Worm (Caenorhabditis elegans) whole organism, L3 larva: ENCODE results near the gene mrpl-42.

Source experiments
- ZK546.5 ChIP-seq: sonication (generic microtip); optimal IDR thresholded peaks from 2 replicates; lab custom pipeline; 2017; ENCODE audit warnings: missing biosample characterization, missing genetic modification characterization
- ceh-82 ChIP-seq: fragments of 150-350 bp; optimal IDR thresholded peaks from 2 replicates; lab custom pipeline; 2014; ENCODE audit warnings: missing biosample characterization, missing genetic modification characterization
- ceh-9 ChIP-seq: sonication (generic microtip); optimal IDR thresholded peaks from 2 replicates; lab custom pipeline; 2018; ENCODE audit warnings: missing biosample characterization, missing genetic modification characterization
- daf-12 ChIP-seq: fragments of 150-350 bp; optimal IDR thresholded peaks from 2 replicates; lab custom pipeline; 2014; ENCODE audit warnings: missing biosample characterization, missing genetic modification reagents, missing genetic modification characterization
- egl-27 ChIP-seq: sonication (generic microtip); optimal IDR thresholded peaks from 4 replicates; lab custom pipeline; 2017; ENCODE audit warnings: missing biosample characterization, missing genetic modification reagents, missing genetic modification characterization
- egl-5 ChIP-seq: fragments of 150-350 bp; optimal IDR thresholded peaks from 2 replicates; lab custom pipeline; 2017; ENCODE audit warnings: missing biosample characterization, missing genetic modification reagents, missing genetic modification characterization, inconsistent platforms
- elt-1 ChIP-seq: fragments of 150-350 bp; optimal IDR thresholded peaks from 2 replicates; lab custom pipeline; 2014; ENCODE audit warnings: missing biosample characterization, missing genetic modification characterization
- elt-2 ChIP-seq: sonication (generic microtip); optimal IDR thresholded peaks from 2 replicates; lab custom pipeline; 2016; ENCODE audit warnings: missing genetic modification reagents, mild to moderate bottlenecking, missing genetic modification characterization, missing compliant biosample characterization
- elt-3 ChIP-seq, 3 experiments: fragments of 150-350 bp in 1 of 3; sonication (generic microtip) in 2 of 3; optimal IDR thresholded peaks; 2 replicates in 2 of 3; 4 replicates in 1 of 3; lab custom pipeline; 2014 to 2017; ENCODE audit warnings: missing biosample characterization in 3 of 3, missing genetic modification characterization in 3 of 3
- eor-1 ChIP-seq, 2 experiments: fragments of 150-350 bp; optimal IDR thresholded peaks; 2 replicates each; lab custom pipeline; 2014 to 2018; ENCODE audit warnings: missing biosample characterization in 2 of 2, missing genetic modification characterization in 2 of 2
- fkh-2 ChIP-seq: fragments of 150-350 bp; optimal IDR thresholded peaks from 2 replicates; lab custom pipeline; 2014; ENCODE audit warnings: missing biosample characterization, missing genetic modification reagents, missing genetic modification characterization
- hmg-11 ChIP-seq: sonication (generic microtip); optimal IDR thresholded peaks from 2 replicates; lab custom pipeline; 2016; ENCODE audit warnings: missing genetic modification characterization, missing compliant biosample characterization
- jun-1 ChIP-seq: fragments of 150-350 bp; optimal IDR thresholded peaks from 2 replicates; lab custom pipeline; 2014; ENCODE audit warnings: missing biosample characterization, missing genetic modification reagents, missing genetic modification characterization
- lin-15B ChIP-seq: fragments of 150-350 bp; optimal IDR thresholded peaks from 2 replicates; lab custom pipeline; 2014; ENCODE audit warnings: missing biosample characterization, missing genetic modification characterization
- lin-39 ChIP-seq: fragments of 150-350 bp; optimal IDR thresholded peaks from 2 replicates; lab custom pipeline; 2018; ENCODE audit warnings: missing biosample characterization, missing genetic modification reagents, missing genetic modification characterization
- lsy-12 ChIP-seq: sonication (generic microtip); optimal IDR thresholded peaks from 2 replicates; lab custom pipeline; 2016; ENCODE audit warnings: mild to moderate bottlenecking, missing genetic modification characterization, missing compliant biosample characterization
- mdl-1 ChIP-seq: fragments of 150-350 bp; optimal IDR thresholded peaks from 2 replicates; lab custom pipeline; 2014; ENCODE audit warnings: missing biosample characterization, missing genetic modification characterization
- nfya-1 ChIP-seq: sonication (generic microtip); optimal IDR thresholded peaks from 2 replicates; lab custom pipeline; 2017; ENCODE audit warnings: missing genetic modification characterization, mild to moderate bottlenecking, missing compliant biosample characterization, antibody characterized with exemption, moderate library complexity; ENCODE audit not compliant: insufficient read depth
- nhr-11 ChIP-seq: fragments of 150-350 bp; optimal IDR thresholded peaks from 2 replicates; lab custom pipeline; 2014; ENCODE audit warnings: missing biosample characterization, missing genetic modification characterization
- nhr-23 ChIP-seq: fragments of 150-350 bp; optimal IDR thresholded peaks from 2 replicates; lab custom pipeline; 2014; ENCODE audit warnings: missing biosample characterization, missing genetic modification reagents, missing genetic modification characterization
- nhr-25 ChIP-seq: sonication (generic microtip); optimal IDR thresholded peaks from 2 replicates; lab custom pipeline; 2017; ENCODE audit warnings: missing biosample characterization, missing genetic modification characterization
- nhr-43 ChIP-seq: sonication (generic microtip); optimal IDR thresholded peaks from 2 replicates; lab custom pipeline; 2016; ENCODE audit warnings: mild to moderate bottlenecking, missing genetic modification characterization, missing compliant biosample characterization; ENCODE audit not compliant: poor library complexity, severe bottlenecking
- nhr-76 ChIP-seq: fragments of 150-350 bp; sonication (generic microtip); optimal IDR thresholded peaks from 5 replicates; lab custom pipeline; 2014; ENCODE audit warnings: missing biosample characterization, missing genetic modification characterization
- nhr-77 ChIP-seq: fragments of 150-350 bp; optimal IDR thresholded peaks from 2 replicates; lab custom pipeline; 2014; ENCODE audit warnings: missing biosample characterization, missing genetic modification characterization
- pha-4 ChIP-seq: fragments of 150-350 bp; optimal IDR thresholded peaks from 2 replicates; lab custom pipeline; 2014; ENCODE audit warnings: missing biosample characterization, missing genetic modification reagents, missing genetic modification characterization
- pqm-1 ChIP-seq: fragments of 150-350 bp; optimal IDR thresholded peaks from 2 replicates; lab custom pipeline; 2017; ENCODE audit warnings: missing biosample characterization, missing genetic modification characterization, inconsistent platforms
- sea-2 ChIP-seq: fragments of 150-350 bp; sonication (generic microtip); optimal IDR thresholded peaks from 4 replicates; lab custom pipeline; 2014; ENCODE audit warnings: missing biosample characterization, missing genetic modification reagents, missing genetic modification characterization
- tbx-2 ChIP-seq: sonication (generic microtip); optimal IDR thresholded peaks from 2 replicates; lab custom pipeline; 2016; ENCODE audit warnings: mild to moderate bottlenecking, missing genetic modification characterization, missing compliant biosample characterization
- unc-62 ChIP-seq: fragments of 150-350 bp; sonication (generic microtip); optimal IDR thresholded peaks from 4 replicates; lab custom pipeline; 2014; ENCODE audit warnings: missing biosample characterization, missing genetic modification reagents, missing genetic modification characterization
- zag-1 ChIP-seq: fragments of 150-350 bp; optimal IDR thresholded peaks from 2 replicates; lab custom pipeline; 2014; ENCODE audit warnings: missing biosample characterization, missing genetic modification characterization
- ztf-4 ChIP-seq: fragments of 150-350 bp; optimal IDR thresholded peaks from 2 replicates; lab custom pipeline; 2014; ENCODE audit warnings: missing biosample characterization, missing genetic modification characterization

mrpl-42 gene

DNA sequence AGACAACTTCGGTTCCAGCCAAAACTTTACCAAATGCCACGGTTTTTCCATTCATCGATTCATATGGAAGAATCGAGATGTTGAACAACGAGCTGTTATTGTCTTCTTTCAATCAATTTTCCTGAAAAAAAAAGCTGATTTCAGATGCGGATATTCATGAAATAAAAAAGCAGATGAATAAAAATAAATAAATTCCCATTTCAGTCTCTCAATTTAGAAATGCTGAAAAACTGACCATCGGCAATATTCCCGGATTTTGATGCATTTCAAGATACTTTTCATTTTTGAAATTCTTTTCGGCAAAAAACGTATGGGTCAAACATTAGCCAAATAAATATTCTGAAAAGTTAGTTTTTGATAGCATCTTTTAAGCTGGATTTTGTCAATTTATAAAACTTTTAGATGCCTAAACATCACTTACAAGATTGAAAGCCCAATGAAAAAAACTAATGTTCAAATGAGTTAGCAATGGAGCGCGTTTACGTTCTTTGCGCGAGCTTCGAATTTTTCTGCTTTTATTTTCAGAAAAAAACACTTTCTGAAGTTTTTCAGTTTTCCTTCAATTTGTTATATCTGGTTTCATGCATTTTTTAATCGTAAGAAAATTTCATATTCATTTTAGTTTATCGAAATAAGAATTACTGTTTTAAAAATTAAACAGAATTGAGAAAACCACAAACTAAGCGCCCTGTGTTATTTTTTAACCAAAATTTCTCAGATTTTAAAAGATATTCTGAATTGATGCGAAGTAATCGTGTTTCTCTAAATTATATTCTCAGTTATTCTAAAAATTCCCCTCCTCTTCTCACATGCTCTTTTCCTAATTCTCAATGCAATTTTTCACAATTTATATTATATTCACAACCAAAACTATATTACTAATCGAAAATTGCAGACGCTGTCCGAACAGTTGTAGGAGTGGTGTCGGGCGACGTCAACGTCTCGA is 10.1 kb upstream of the mrpl-42 start, which contains the start of the genes C01F6.14 and fem-3:
Gene C01F6.14 (minus strand): TSS at position 51 of the 946 bp plus-strand sequence.
Gene fem-3 (plus strand): TSS at position 896 of the 946 bp plus-strand sequence.
- TF ChIP-seq tbx-2 (no peak), nhr-11 (tag; lab: Kevin White, UChicago) (no peak), elt-1 (tag; lab: Kevin White, UChicago) (no peak), zag-1 (tag; lab: Kevin White, UChicago) (no peak), egl-5 (tag; lab: Kevin White, UChicago) (peak; percentile 72), lin-15B (tag; lab: Kevin White, UChicago) (peak; percentile 46), pha-4 (tag; lab: Kevin White, UChicago) (peak; percentile 39), nfya-1 (tag; lab: Kevin White, UChicago) (peak; percentile 36), ztf-4 (tag; lab: Kevin White, UChicago) (no peak), daf-12 (tag; lab: Kevin White, UChicago) (no peak)

- TF ChIP-seq nhr-23 (tag; lab: Kevin White, UChicago) (no peak), pqm-1 (tag; lab: Kevin White, UChicago) (no peak), ztf-4 (tag; lab: Kevin White, UChicago) (no peak), ceh-9 (tag; lab: Kevin White, UChicago) (no peak)
Measured at ce11 chrIV:9100835-9101234, 6.6 kb upstream of the mrpl-42 start.

- TF ChIP-seq unc-62 (GFP tag; lab: Kevin White, UChicago) (no peak), eor-1 (tag; optimal IDR thresholded peaks at IDR 0.05; lab: Kevin White, UChicago) (no peak), nhr-25 (tag; lab: Kevin White, UChicago) (no peak), ceh-82 (tag; lab: Kevin White, UChicago) (no peak), lin-39 (tag; lab: Kevin White, UChicago) (no peak), mdl-1 (tag; lab: Kevin White, UChicago) (no peak), egl-5 (tag; lab: Kevin White, UChicago) (no peak), nhr-77 (no peak), egl-27 (tag; lab: Kevin White, UChicago) (no peak), daf-12 (tag; lab: Kevin White, UChicago) (no peak), ZK546.5 (tag; lab: Kevin White, UChicago) (no peak), lsy-12 (no peak), elt-3 (tag; optimal IDR thresholded peaks at IDR 0.05; lab: Kevin White, UChicago) (no peak), jun-1 (tag; lab: Kevin White, UChicago) (no peak)
Measured at ce11 chrIV:9098942-9099341, 4.7 kb upstream of the mrpl-42 start, which contains the start of gene gldi-10. Gene gldi-10, plus strand, starts transcription at chrIV:9099242.

DNA sequence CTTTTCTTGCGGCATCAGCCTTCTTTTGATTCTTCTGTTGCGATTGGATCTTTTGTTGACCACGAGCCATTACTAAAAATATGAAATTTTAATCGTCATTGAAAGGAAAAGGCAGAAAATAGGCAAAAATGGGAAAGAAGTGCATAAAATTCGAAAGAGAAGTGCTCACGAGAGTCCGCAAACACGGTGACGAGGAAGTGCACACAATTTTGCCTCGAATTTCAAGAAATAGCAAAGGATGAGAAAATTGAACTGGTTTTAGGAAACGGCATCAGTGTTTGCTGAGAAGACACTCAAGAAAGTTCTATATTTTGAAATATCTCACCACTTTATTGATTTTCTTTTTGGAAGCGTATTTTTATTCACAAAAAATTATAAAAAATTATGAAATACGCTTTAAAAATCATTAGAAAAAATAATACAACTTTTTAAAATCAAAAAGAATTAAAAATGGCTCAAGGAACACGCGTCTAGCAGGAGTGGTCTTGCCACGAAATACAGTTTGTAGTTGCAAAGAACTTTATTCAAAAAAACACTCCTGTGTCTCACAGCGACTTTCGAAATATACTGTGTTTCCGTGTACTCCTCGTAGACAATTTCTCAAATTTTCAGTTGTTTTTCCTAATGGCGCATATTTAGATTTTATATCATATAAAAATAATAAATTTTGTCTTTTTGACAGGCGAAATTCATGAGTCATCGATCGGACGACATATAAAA is 2.1 kb upstream of the mrpl-42 start, which contains the start of the genes znf-706 and cpna-3:
Gene znf-706 (minus strand): TSS at position 72 of the 720 bp plus-strand sequence.
Gene cpna-3 (plus strand): TSS at position 683 of the 720 bp plus-strand sequence.
- peak; percentile 0 for TF ChIP-seq nhr-23 (tag; lab: Kevin White, UChicago)
- TF ChIP-seq hmg-11 = peak; percentile 15
- TF ChIP-seq elt-2 (tag; lab: Kevin White, UChicago) = peak; percentile 5
- TF ChIP-seq nhr-76 (tag; lab: Kevin White, UChicago) = no peak

- TF ChIP-seq sea-2 (no peak), nhr-43 (tag; lab: Kevin White, UChicago) (no peak), fkh-2 (no peak), elt-2 (tag; lab: Kevin White, UChicago) (no peak)
Measured at ce11 chrIV:9095553-9095952, 1.3 kb upstream of the mrpl-42 start, which contains the start of gene icln-1. Gene icln-1, minus strand, starts transcription at chrIV:9095653.
